Worm (Caenorhabditis elegans) whole organism, late embryonic: ENCODE data around the gene rsp-4.
A peak's percentile ranks its signal among the peaks of the same experiment; 100 is the strongest.

Experiments used
- Y22D7AL.16 ChIP-seq: sonication (generic microtip); optimal IDR thresholded peaks from 2 replicates; lab custom pipeline; 2016; ENCODE audit warnings: missing genetic modification characterization, missing compliant biosample characterization
- ceh-14 ChIP-seq: sonication (generic microtip); optimal IDR thresholded peaks from 2 replicates; lab custom pipeline; 2016; ENCODE audit warnings: missing genotype, missing genetic modification characterization, missing compliant biosample characterization
- ceh-2 ChIP-seq: sonication (generic microtip); optimal IDR thresholded peaks from 2 replicates; lab custom pipeline; 2016; ENCODE audit warnings: missing genotype, missing genetic modification characterization, missing compliant biosample characterization
- ceh-24 ChIP-seq: sonication (generic microtip); optimal IDR thresholded peaks from 2 replicates; lab custom pipeline; 2016; ENCODE audit warnings: mild to moderate bottlenecking, missing genetic modification characterization, missing compliant biosample characterization
- ceh-31 ChIP-seq: sonication (generic microtip); optimal IDR thresholded peaks from 2 replicates; lab custom pipeline; 2016; ENCODE audit warnings: missing genetic modification characterization, missing compliant biosample characterization
- ceh-34 ChIP-seq: sonication (generic microtip); optimal IDR thresholded peaks from 2 replicates; lab custom pipeline; 2016; ENCODE audit warnings: mild to moderate bottlenecking, missing genetic modification characterization, missing compliant biosample characterization
- che-1 ChIP-seq: sonication (generic microtip); optimal IDR thresholded peaks from 2 replicates; lab custom pipeline; 2016; ENCODE audit warnings: mild to moderate bottlenecking, missing genetic modification characterization, missing compliant biosample characterization
- dve-1 ChIP-seq: sonication (generic microtip); optimal IDR thresholded peaks from 2 replicates; lab custom pipeline; 2017; ENCODE audit warnings: antibody characterized with exemption, mild to moderate bottlenecking, missing genetic modification characterization, missing compliant biosample characterization
- eyg-1 ChIP-seq: sonication (generic microtip); optimal IDR thresholded peaks from 2 replicates; lab custom pipeline; 2016; ENCODE audit warnings: missing genotype, missing genetic modification characterization, missing compliant biosample characterization
- fax-1 ChIP-seq: sonication (generic microtip); optimal IDR thresholded peaks from 2 replicates; lab custom pipeline; 2016; ENCODE audit warnings: missing genotype, missing genetic modification characterization, missing compliant biosample characterization
- gmeb-2 ChIP-seq: sonication (generic microtip); optimal IDR thresholded peaks from 2 replicates; lab custom pipeline; 2016; ENCODE audit warnings: missing genetic modification characterization, inconsistent platforms, missing compliant biosample characterization
- hlh-30 ChIP-seq: sonication (generic microtip); optimal IDR thresholded peaks from 2 replicates; lab custom pipeline; 2017; ENCODE audit warnings: antibody characterized with exemption, missing genetic modification characterization, missing compliant biosample characterization; ENCODE audit not compliant: insufficient read depth
- hlh-6 ChIP-seq: sonication (generic microtip); optimal IDR thresholded peaks from 2 replicates; lab custom pipeline; 2016; ENCODE audit warnings: missing genotype, missing genetic modification characterization, missing compliant biosample characterization
- hlh-8 ChIP-seq: sonication (generic microtip); optimal IDR thresholded peaks from 2 replicates; lab custom pipeline; 2016; ENCODE audit warnings: missing genotype, missing genetic modification characterization, missing compliant biosample characterization
- lim-6 ChIP-seq: sonication (generic microtip); optimal IDR thresholded peaks from 2 replicates; lab custom pipeline; 2016; ENCODE audit warnings: missing genetic modification characterization, missing compliant biosample characterization
- madf-2 ChIP-seq: sonication (generic microtip); optimal IDR thresholded peaks from 2 replicates; lab custom pipeline; 2017; ENCODE audit warnings: missing genetic modification characterization, missing compliant biosample characterization
- nfya-1 ChIP-seq: sonication (generic microtip); optimal IDR thresholded peaks from 2 replicates; lab custom pipeline; 2017; ENCODE audit warnings: missing genetic modification characterization, mild to moderate bottlenecking, missing compliant biosample characterization, antibody characterized with exemption, moderate library complexity
- nhr-11 ChIP-seq: fragments of 150-350 bp; optimal IDR thresholded peaks from 2 replicates; lab custom pipeline; 2014; ENCODE audit warnings: missing biosample characterization, missing genetic modification characterization
- pag-3 ChIP-seq: sonication (generic microtip); optimal IDR thresholded peaks from 2 replicates; lab custom pipeline; 2016; ENCODE audit warnings: missing compliant biosample characterization, missing genetic modification characterization, borderline replicate concordance
- pat-9 ChIP-seq: fragments of 200-800 bp; sonication (Bioruptor generic); optimal IDR thresholded peaks from 2 replicates; lab custom pipeline; 2018; ENCODE audit warnings: mild to moderate bottlenecking, missing genetic modification characterization, moderate library complexity, missing compliant biosample characterization
- pha-4 ChIP-seq: fragments of 150-350 bp; optimal IDR thresholded peaks from 2 replicates; lab custom pipeline; 2018; ENCODE audit warnings: missing biosample characterization, missing genetic modification reagents, missing genetic modification characterization
- ref-2 ChIP-seq: sonication (generic microtip); optimal IDR thresholded peaks from 2 replicates; lab custom pipeline; 2016; ENCODE audit warnings: missing genetic modification characterization, missing compliant biosample characterization
- rnt-1 ChIP-seq: sonication (generic microtip); optimal IDR thresholded peaks from 2 replicates; lab custom pipeline; 2016; ENCODE audit warnings: missing genetic modification characterization, missing compliant biosample characterization
- sdc-2 ChIP-seq: sonication (generic microtip); optimal IDR thresholded peaks from 2 replicates; lab custom pipeline; 2016; ENCODE audit warnings: missing genotype, missing genetic modification characterization, missing compliant biosample characterization
- sox-4 ChIP-seq: sonication (generic microtip); optimal IDR thresholded peaks from 2 replicates; lab custom pipeline; 2017; ENCODE audit warnings: mild to moderate bottlenecking, missing genetic modification characterization, inconsistent platforms, missing compliant biosample characterization
- tbx-7 ChIP-seq: sonication (generic microtip); optimal IDR thresholded peaks from 2 replicates; lab custom pipeline; 2016; ENCODE audit warnings: missing genotype, missing genetic modification characterization, missing compliant biosample characterization
- ttx-3 ChIP-seq: sonication (generic microtip); optimal IDR thresholded peaks from 2 replicates; lab custom pipeline; 2016; ENCODE audit warnings: missing genetic modification reagents, missing genetic modification characterization, missing compliant biosample characterization
- unc-3 ChIP-seq, 2 experiments: fragments of 200-800 bp in 1 of 2; sonication (Bioruptor generic) in 1 of 2; sonication (generic microtip) in 1 of 2; conservative IDR thresholded peaks in 1 of 2; optimal IDR thresholded peaks in 1 of 2; 2 replicates each; pipeline versions ENCODE4 v1.3.6 to Lab custom; 2016 to 2022; ENCODE audit warnings: missing compliant biosample characterization in 2 of 2, missing genetic modification characterization in 2 of 2, missing genetic modification reagents in 1 of 2
- unc-42 ChIP-seq: sonication (generic microtip); optimal IDR thresholded peaks from 2 replicates; lab custom pipeline; 2016; ENCODE audit warnings: missing genotype, missing genetic modification characterization, missing compliant biosample characterization
- ztf-16 ChIP-seq: sonication (generic microtip); optimal IDR thresholded peaks from 2 replicates; lab custom pipeline; 2017; ENCODE audit warnings: missing genetic modification characterization, missing compliant biosample characterization

The rsp-4 gene

DNA sequence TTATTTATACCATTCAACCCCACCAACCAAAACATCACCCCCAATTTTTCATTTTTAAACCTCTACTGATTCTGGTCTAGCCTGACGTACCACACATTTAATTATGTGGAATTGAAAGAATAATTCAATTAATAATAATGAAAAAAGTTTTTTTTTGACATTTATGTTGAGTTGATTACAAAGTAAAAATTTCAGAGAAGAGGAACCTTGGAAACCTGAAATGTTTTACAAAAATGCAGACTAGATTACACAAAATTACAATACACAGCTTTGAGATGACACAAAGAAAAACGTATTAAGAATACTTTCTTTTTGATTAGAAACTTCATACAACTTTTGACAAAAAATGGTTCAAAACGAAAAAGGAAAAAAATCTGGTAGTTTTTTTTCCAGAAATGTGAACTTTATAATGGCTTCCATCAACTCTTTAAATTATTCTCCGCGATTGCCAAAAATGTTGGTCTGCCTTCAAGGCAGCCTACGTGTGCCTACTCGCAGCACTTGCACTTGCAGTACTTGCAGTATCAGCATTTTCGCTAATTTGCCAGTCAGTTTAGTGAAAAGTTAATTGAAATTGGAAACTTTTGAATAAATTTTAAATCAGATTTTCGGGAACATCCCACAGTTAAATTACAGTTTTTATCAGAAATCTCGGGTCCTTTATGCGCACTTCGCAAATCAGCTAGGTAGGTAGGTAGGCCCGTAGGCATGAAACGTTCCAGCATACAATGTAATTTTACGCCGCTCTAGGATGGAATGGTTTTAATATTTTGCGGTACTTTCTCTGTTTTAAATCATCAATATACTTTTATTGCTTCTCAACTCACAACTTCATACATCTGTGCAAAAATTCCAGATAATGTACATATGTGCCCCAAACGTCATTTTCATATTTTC is 47.7 kb downstream of the rsp-4 start:
- TF ChIP-seq gmeb-2 (tag; lab: Kevin White, UChicago) = peak; percentile 19
- no peak for TF ChIP-seq ztf-16 (tag; lab: Kevin White, UChicago)
- TF ChIP-seq, all 69 proteins: peak for 1

DNA sequence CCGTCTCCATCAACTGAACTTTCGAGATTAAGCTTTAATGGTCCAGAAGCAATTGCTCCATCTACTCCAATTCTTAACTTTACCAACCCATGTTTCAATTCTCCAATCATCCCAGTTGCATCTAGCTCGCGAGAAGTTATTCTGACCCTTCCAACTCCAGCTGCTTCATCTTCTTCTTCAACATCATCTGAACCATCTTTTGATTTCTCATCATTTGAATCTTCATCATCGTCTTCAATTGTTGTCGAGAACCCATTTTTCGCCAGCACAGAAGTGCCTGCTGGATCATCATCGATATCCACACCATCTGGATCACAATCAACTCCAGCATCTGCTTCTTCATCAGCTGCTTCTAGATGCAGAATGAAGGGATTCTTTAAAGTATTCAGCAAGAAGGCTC is 49.1 kb downstream of the rsp-4 start:
- TF ChIP-seq unc-3 (GFP tag; conservative IDR thresholded peaks at IDR 0.05; lab: Robert Waterston, UW) (no peak), unc-3 (tag; optimal IDR thresholded peaks at IDR 0.05; lab: Kevin White, UChicago) (no peak), hlh-6 (tag; lab: Kevin White, UChicago) (no peak), nfya-1 (tag; lab: Kevin White, UChicago) (no peak), sox-4 (tag; lab: Kevin White, UChicago) (no peak), ceh-2 (tag; lab: Kevin White, UChicago) (no peak), rnt-1 (tag; lab: Kevin White, UChicago) (no peak), fax-1 (no peak), dve-1 (tag; lab: Kevin White, UChicago) (no peak), ceh-31 (tag; lab: Kevin White, UChicago) (no peak), madf-2 (tag; lab: Kevin White, UChicago) (no peak)

DNA sequence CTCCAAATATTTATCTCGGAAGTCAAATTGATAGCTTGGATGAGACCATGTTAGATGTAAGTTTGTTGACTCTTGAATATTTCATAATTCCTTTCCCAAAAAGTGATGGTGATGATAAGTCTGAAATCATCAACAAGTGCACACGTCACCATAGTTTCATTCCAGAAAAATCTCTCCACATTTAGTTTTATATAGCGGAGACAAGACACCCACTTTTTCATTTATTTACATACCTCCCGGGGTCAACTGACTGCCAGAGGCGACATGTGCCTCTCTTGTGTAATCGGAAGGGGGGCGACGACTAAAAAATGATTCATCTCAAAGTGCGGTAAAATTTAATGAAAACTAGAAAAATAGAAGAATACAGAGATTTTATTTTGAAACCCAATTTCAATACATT is 50.3 kb downstream of the rsp-4 start:
- TF ChIP-seq nhr-11 (no peak), hlh-30 (tag; lab: Kevin White, UChicago) (peak; percentile 0), Y22D7AL.16 (tag; lab: Kevin White, UChicago) (no peak)

DNA sequence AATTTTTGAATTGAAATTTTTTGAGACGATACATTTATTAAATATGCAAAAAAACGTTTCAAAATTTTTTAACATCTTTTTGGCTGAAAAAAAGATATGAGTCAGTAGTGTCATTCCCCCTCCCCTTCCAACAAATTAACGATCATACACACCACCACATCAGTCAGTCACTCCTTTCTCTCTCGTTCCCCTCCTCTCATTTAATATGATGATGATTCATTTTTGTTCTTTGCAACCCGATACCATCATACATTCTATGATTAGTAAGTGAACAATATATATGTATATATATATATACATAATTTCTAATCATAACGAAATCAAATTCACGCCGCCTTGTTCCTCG is 51.2 kb downstream of the rsp-4 start:
- no peak for TF ChIP-seq hlh-8 (tag; lab: Kevin White, UChicago)
- TF ChIP-seq ttx-3 (tag; lab: Kevin White, UChicago) = no peak
- no peak for TF ChIP-seq gmeb-2 (tag; lab: Kevin White, UChicago)
- no peak for TF ChIP-seq ceh-24 (tag; lab: Kevin White, UChicago)
- no peak for TF ChIP-seq tbx-7
- TF ChIP-seq eyg-1 (tag; lab: Kevin White, UChicago) = no peak
- no peak for TF ChIP-seq pat-9 (tag; lab: Kevin White, UChicago)
- no peak for TF ChIP-seq ceh-14 (tag; lab: Kevin White, UChicago)
- no peak for TF ChIP-seq ceh-34 (tag; lab: Kevin White, UChicago)
- TF ChIP-seq che-1 (tag; lab: Kevin White, UChicago) = no peak
- TF ChIP-seq ref-2 (tag; lab: Kevin White, UChicago) = no peak
- TF ChIP-seq pag-3 (tag; lab: Kevin White, UChicago) = no peak
- no peak for TF ChIP-seq sdc-2 (tag; lab: Kevin White, UChicago)
- no peak for TF ChIP-seq pha-4 (tag; lab: Kevin White, UChicago)
- no peak for TF ChIP-seq nhr-11
- no peak for TF ChIP-seq lim-6 (tag; lab: Kevin White, UChicago)
- TF ChIP-seq unc-42 (tag; lab: Kevin White, UChicago) = no peak
